Worm (Caenorhabditis elegans): ENCODE data around the gene lap-2.

lap-2 gene

ce11 chrV:13082442-13083126 lies 39.1 kb downstream of the lap-2 start, which contains the start of gene C34B4.2 (continued):
- TF ChIP-seq ceh-24 (tag; optimal IDR thresholded peaks at IDR 0.05) = no peak
- peak; percentile 45 for TF ChIP-seq tbx-2 (tag; optimal IDR thresholded peaks at IDR 0.05)
- TF ChIP-seq K09A11.1 (tag; optimal IDR thresholded peaks at IDR 0.05; ENCODE audit: insufficient read depth) = no peak
- no peak for TF ChIP-seq ref-2 (tag; optimal IDR thresholded peaks at IDR 0.05)
- TF ChIP-seq rnt-1 (tag; optimal IDR thresholded peaks at IDR 0.05) = peak; percentile 7
- TF ChIP-seq elt-2 (tag; optimal IDR thresholded peaks at IDR 0.05) = peak; percentile 11
- TF ChIP-seq unc-3 (GFP tag; conservative IDR thresholded peaks at IDR 0.05) = no peak
- TF ChIP-seq unc-3 (tag; optimal IDR thresholded peaks at IDR 0.05) = no peak
- TF ChIP-seq pax-1 (tag; optimal IDR thresholded peaks at IDR 0.05) = no peak

- TF ChIP-seq unc-42 (tag; optimal IDR thresholded peaks at IDR 0.05) = peak; percentile 31
- TF ChIP-seq nhr-11 (tag; optimal IDR thresholded peaks at IDR 0.05) = no peak
- peak; percentile 54 for TF ChIP-seq ceh-18 (tag; optimal IDR thresholded peaks at IDR 0.05)
Observed at ce11 chrV:13083751-13084672, 40.5 kb downstream of the lap-2 start.

ce11 chrV:13085227-13085640 lies 41.7 kb downstream of the lap-2 start:
- peak; percentile 39 for TF ChIP-seq elt-2 (tag; optimal IDR thresholded peaks at IDR 0.05)
- TF ChIP-seq ref-2 (tag; optimal IDR thresholded peaks at IDR 0.05) = no peak

- TF ChIP-seq pag-3 (tag; optimal IDR thresholded peaks at IDR 0.05; ENCODE audit: borderline replicate concordance) (no peak), pqm-1 (tag; optimal IDR thresholded peaks at IDR 0.05) (no peak), gmeb-2 (tag; optimal IDR thresholded peaks at IDR 0.05) (no peak), T23F11.4 (GFP tag; optimal IDR thresholded peaks at IDR 0.05) (no peak), Y22D7AL.16 (tag; optimal IDR thresholded peaks at IDR 0.05) (no peak), ceh-31 (tag; optimal IDR thresholded peaks at IDR 0.05) (peak; percentile 54), ets-4 (tag; optimal IDR thresholded peaks at IDR 0.05) (no peak), C08G9.2 (tag; optimal IDR thresholded peaks at IDR 0.05) (peak; percentile 28), fkh-10 (GFP tag; optimal IDR thresholded peaks at IDR 0.05) (no peak), unc-42 (tag; optimal IDR thresholded peaks at IDR 0.05) (peak; percentile 24), ceh-22 (tag; optimal IDR thresholded peaks at IDR 0.05) (no peak), pha-2 (tag; optimal IDR thresholded peaks at IDR 0.05) (no peak), ceh-9 (tag; optimal IDR thresholded peaks at IDR 0.05) (no peak), ama-1 (optimal IDR thresholded peaks at IDR 0.05) (no peak), ref-2 (tag; optimal IDR thresholded peaks at IDR 0.05) (peak; percentile 14), elt-2 (tag; optimal IDR thresholded peaks at IDR 0.05) (peak; percentile 10), lin-11 (tag; optimal IDR thresholded peaks at IDR 0.05) (no peak), F13H6.1 (tag; optimal IDR thresholded peaks at IDR 0.05) (peak; percentile 51), eyg-1 (tag; optimal IDR thresholded peaks at IDR 0.05) (no peak), ceh-18 (tag; optimal IDR thresholded peaks at IDR 0.05) (peak; percentile 91), hlh-30 (tag; optimal IDR thresholded peaks at IDR 0.05; ENCODE audit: insufficient read depth) (no peak), ceh-19 (GFP tag; optimal IDR thresholded peaks at IDR 0.05) (no peak), ceh-48 (tag; optimal IDR thresholded peaks at IDR 0.05) (no peak), elt-4 (tag; optimal IDR thresholded peaks at IDR 0.05) (no peak), syd-9 (tag; optimal IDR thresholded peaks at IDR 0.05) (peak; percentile 20), tbx-2 (tag; optimal IDR thresholded peaks at IDR 0.05) (peak; percentile 55), ceh-6 (GFP tag; optimal IDR thresholded peaks at IDR 0.05) (no peak), ceh-45 (GFP tag; IDR thresholded peaks at IDR 0.05) (no peak), pax-1 (tag; optimal IDR thresholded peaks at IDR 0.05) (no peak), K02D7.2 (tag; optimal IDR thresholded peaks at IDR 0.05) (no peak), unc-3 (GFP tag; conservative IDR thresholded peaks at IDR 0.05) (no peak), unc-3 (tag; optimal IDR thresholded peaks at IDR 0.05) (no peak), hlh-13 (GFP tag; optimal IDR thresholded peaks at IDR 0.05) (no peak), zip-5 (tag; optimal IDR thresholded peaks at IDR 0.05) (no peak), unc-86 (tag; optimal IDR thresholded peaks at IDR 0.05) (no peak), ceh-14 (tag; optimal IDR thresholded peaks at IDR 0.05) (peak; percentile 6), che-1 (tag; optimal IDR thresholded peaks at IDR 0.05) (no peak), rnt-1 (tag; optimal IDR thresholded peaks at IDR 0.05) (peak; percentile 54)
Observed at ce11 chrV:13085917-13086552, 42.5 kb downstream of the lap-2 start.

All from whole organism, late embryonic.